Worm (Caenorhabditis elegans): Measurements from ENCODE around the gene T24H10.4.

DNA sequence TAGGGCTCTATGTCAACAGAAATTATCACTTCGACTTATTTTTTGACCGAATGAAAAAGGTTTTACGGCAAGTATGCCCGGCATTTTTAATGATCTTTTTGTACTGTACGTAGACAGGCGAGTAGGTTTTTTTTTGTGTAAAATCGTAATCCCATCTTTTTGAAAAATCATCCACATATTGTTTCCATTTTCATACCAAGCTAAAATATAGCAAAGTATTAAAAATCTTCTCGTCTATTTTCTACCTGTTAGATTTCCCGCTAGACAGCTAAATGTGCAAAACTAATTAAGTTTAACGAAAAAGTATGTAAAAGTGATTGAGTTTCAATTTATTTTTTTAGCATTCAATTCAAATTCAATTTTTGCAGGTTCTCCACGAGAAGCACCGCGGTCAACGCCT is 22.0 kb downstream of the T24H10.4 start, which contains the start of gene C16D2.1:
- TF ChIP-seq W03F9.2 (tag; optimal IDR thresholded peaks at IDR 0.05) (no peak), him-1 (tag; optimal IDR thresholded peaks at IDR 0.05) (no peak)
